Worm (Caenorhabditis elegans) whole organism, L1 larva: ENCODE results near the gene cgef-1.

Experiments used
- C16A3.4 ChIP-seq: fragments of 150-350 bp; optimal IDR thresholded peaks from 2 replicates; lab custom pipeline; 2014; ENCODE audit warnings: missing biosample characterization, missing genetic modification characterization
- F16B12.6 ChIP-seq: fragments of 150-350 bp; optimal IDR thresholded peaks from 2 replicates; lab custom pipeline; 2014; ENCODE audit warnings: missing biosample characterization, missing genetic modification characterization
- aha-1 ChIP-seq: fragments of 150-350 bp; optimal IDR thresholded peaks from 2 replicates; lab custom pipeline; 2014; ENCODE audit warnings: missing biosample characterization, missing genetic modification characterization
- aly-2 ChIP-seq: fragments of 150-350 bp; optimal IDR thresholded peaks from 2 replicates; lab custom pipeline; 2014; ENCODE audit warnings: missing biosample characterization, missing genetic modification characterization
- ama-1 ChIP-seq: fragments of 150-350 bp; optimal IDR thresholded peaks from 2 replicates; lab custom pipeline; 2014
- blmp-1 ChIP-seq: fragments of 150-350 bp; optimal IDR thresholded peaks from 2 replicates; lab custom pipeline; 2014; ENCODE audit warnings: missing biosample characterization, missing genetic modification characterization
- ceh-8 ChIP-seq: fragments of 200-800 bp; sonication (Bioruptor generic); optimal IDR thresholded peaks from 2 replicates; lab custom pipeline; 2018; ENCODE audit warnings: mild to moderate bottlenecking, missing genetic modification characterization, moderate library complexity, missing compliant biosample characterization
- ceh-82 ChIP-seq, 3 experiments: fragments of 150-350 bp in 1 of 3; sonication (generic microtip) in 2 of 3; optimal IDR thresholded peaks; 2 replicates each; lab custom pipeline; 2014 to 2017; ENCODE audit warnings: missing biosample characterization in 3 of 3, missing genetic modification characterization in 3 of 3
- ceh-90 ChIP-seq: sonication (generic microtip); optimal IDR thresholded peaks from 2 replicates; lab custom pipeline; 2016; ENCODE audit warnings: missing genetic modification characterization, missing compliant biosample characterization
- ces-1 ChIP-seq: fragments of 150-350 bp; optimal IDR thresholded peaks from 2 replicates; lab custom pipeline; 2014; ENCODE audit warnings: missing biosample characterization, missing genetic modification reagents, missing genetic modification characterization
- dsc-1 ChIP-seq: sonication (generic microtip); optimal IDR thresholded peaks from 2 replicates; lab custom pipeline; 2016; ENCODE audit warnings: mild to moderate bottlenecking, missing genetic modification characterization, missing compliant biosample characterization
- efl-1 ChIP-seq, 4 experiments: fragments of 150-350 bp; optimal IDR thresholded peaks in 3 of 4; peaks in 1 of 4; 1 replicate in 1 of 4; 2 replicates in 3 of 4; lab custom pipeline; 2014; ENCODE audit warnings: missing biosample characterization in 2 of 4, missing genetic modification characterization in 2 of 4, missing genetic modification reagents in 2 of 4
- egl-13 ChIP-seq: sonication (generic microtip); optimal IDR thresholded peaks from 2 replicates; lab custom pipeline; 2016; ENCODE audit warnings: missing genotype, missing genetic modification reagents, missing genetic modification characterization, missing compliant biosample characterization
- elt-2 ChIP-seq: sonication (generic microtip); optimal IDR thresholded peaks from 2 replicates; lab custom pipeline; 2016; ENCODE audit warnings: missing genetic modification characterization, mild to moderate bottlenecking, inconsistent platforms, missing compliant biosample characterization, missing genetic modification reagents
- elt-3 ChIP-seq, 6 experiments: fragments of 150-350 bp in 1 of 6; sonication (generic microtip); optimal IDR thresholded peaks; 2 replicates each; lab custom pipeline; 2017 to 2018; ENCODE audit warnings: missing biosample characterization in 6 of 6, missing genetic modification characterization in 6 of 6, inconsistent platforms in 1 of 6
- ets-5 ChIP-seq: fragments of 200-800 bp; sonication (Bioruptor generic); IDR thresholded peaks from 2 replicates; pipeline ENCODE4 v1.3.6; 2022; ENCODE audit warnings: missing genetic modification characterization, missing compliant biosample characterization
- fkh-10 ChIP-seq: sonication (generic microtip); optimal IDR thresholded peaks from 2 replicates; lab custom pipeline; 2017; ENCODE audit warnings: missing biosample characterization, missing genetic modification reagents, missing genetic modification characterization
- hlh-17 ChIP-seq: fragments of 200-800 bp; sonication (Bioruptor generic); optimal IDR thresholded peaks from 2 replicates; lab custom pipeline; 2018; ENCODE audit warnings: missing genetic modification characterization, mild to moderate bottlenecking, missing compliant biosample characterization, moderate library complexity, borderline replicate concordance
- jun-1 ChIP-seq: fragments of 150-350 bp; optimal IDR thresholded peaks from 2 replicates; lab custom pipeline; 2014; ENCODE audit warnings: missing biosample characterization, missing genetic modification reagents, missing genetic modification characterization
- lin-13 ChIP-seq: fragments of 150-350 bp; optimal IDR thresholded peaks from 2 replicates; lab custom pipeline; 2014; ENCODE audit warnings: missing biosample characterization, missing genetic modification reagents, missing genetic modification characterization
- lin-35 ChIP-seq, 2 experiments: fragments of 150-350 bp; optimal IDR thresholded peaks; 2 replicates each; lab custom pipeline; 2014; ENCODE audit warnings: missing biosample characterization in 2 of 2, missing genetic modification characterization in 2 of 2, missing genetic modification reagents in 2 of 2
- lsy-2 ChIP-seq, 2 experiments: fragments of 150-350 bp; optimal IDR thresholded peaks; 2 replicates each; lab custom pipeline; 2014; ENCODE audit warnings: missing biosample characterization in 2 of 2, missing genetic modification characterization in 2 of 2
- mab-9 ChIP-seq: fragments of 200-800 bp; sonication (Bioruptor generic); IDR thresholded peaks from 2 replicates; pipeline ENCODE4 v1.3.6; 2022; ENCODE audit warnings: missing genetic modification reagents, missing genetic modification characterization, missing compliant biosample characterization
- mep-1 ChIP-seq: fragments of 150-350 bp; optimal IDR thresholded peaks from 2 replicates; lab custom pipeline; 2014; ENCODE audit warnings: missing biosample characterization, missing genetic modification characterization
- nhr-20 ChIP-seq: sonication (generic microtip); optimal IDR thresholded peaks from 2 replicates; lab custom pipeline; 2016; ENCODE audit warnings: mild to moderate bottlenecking, missing genetic modification characterization, missing compliant biosample characterization
- nhr-237 ChIP-seq: fragments of 150-350 bp; optimal IDR thresholded peaks from 2 replicates; lab custom pipeline; 2014; ENCODE audit warnings: missing biosample characterization, missing genetic modification characterization
- nhr-28 ChIP-seq: fragments of 150-350 bp; optimal IDR thresholded peaks from 2 replicates; lab custom pipeline; 2014; ENCODE audit warnings: missing biosample characterization, missing genetic modification characterization
- pax-3 ChIP-seq: fragments of 200-800 bp; sonication (Bioruptor generic); optimal IDR thresholded peaks from 2 replicates; lab custom pipeline; 2018; ENCODE audit warnings: mild to moderate bottlenecking, missing genetic modification characterization, moderate library complexity, missing compliant biosample characterization
- pqm-1 ChIP-seq: sonication (generic microtip); optimal IDR thresholded peaks from 3 replicates; lab custom pipeline; 2017; ENCODE audit warnings: missing biosample characterization, missing genetic modification characterization
- rnt-1 ChIP-seq: sonication (generic microtip); optimal IDR thresholded peaks from 2 replicates; lab custom pipeline; 2016; ENCODE audit warnings: mild to moderate bottlenecking, missing genetic modification characterization, moderate library complexity, missing compliant biosample characterization
- snpc-4 ChIP-seq: fragments of 150-350 bp; optimal IDR thresholded peaks from 2 replicates; lab custom pipeline; 2014; ENCODE audit warnings: missing biosample characterization, missing genetic modification characterization
- sox-4 ChIP-seq: sonication (generic microtip); optimal IDR thresholded peaks from 2 replicates; lab custom pipeline; 2016; ENCODE audit warnings: missing genetic modification characterization, missing compliant biosample characterization
- swsn-7 ChIP-seq: sonication (generic microtip); optimal IDR thresholded peaks from 2 replicates; lab custom pipeline; 2016; ENCODE audit warnings: missing genetic modification characterization, missing compliant biosample characterization
- tbx-2 ChIP-seq: sonication (generic microtip); optimal IDR thresholded peaks from 2 replicates; lab custom pipeline; 2016; ENCODE audit warnings: missing genetic modification characterization, missing compliant biosample characterization
- tlp-1 ChIP-seq: fragments of 150-350 bp; optimal IDR thresholded peaks from 2 replicates; lab custom pipeline; 2014; ENCODE audit warnings: missing biosample characterization, missing genetic modification characterization
- unc-30 ChIP-seq: sonication (generic microtip); optimal IDR thresholded peaks from 2 replicates; lab custom pipeline; 2017; ENCODE audit warnings: missing biosample characterization, missing genetic modification characterization
- unc-62 ChIP-seq: fragments of 150-350 bp; optimal IDR thresholded peaks from 2 replicates; lab custom pipeline; 2014; ENCODE audit warnings: missing biosample characterization, missing genetic modification reagents, missing genetic modification characterization
- zag-1 ChIP-seq: fragments of 150-350 bp; optimal IDR thresholded peaks from 2 replicates; lab custom pipeline; 2014; ENCODE audit warnings: missing biosample characterization, missing genetic modification characterization
- ztf-4 ChIP-seq: fragments of 150-350 bp; optimal IDR thresholded peaks from 2 replicates; lab custom pipeline; 2014; ENCODE audit warnings: missing biosample characterization, missing genetic modification characterization

cgef-1 gene

DNA sequence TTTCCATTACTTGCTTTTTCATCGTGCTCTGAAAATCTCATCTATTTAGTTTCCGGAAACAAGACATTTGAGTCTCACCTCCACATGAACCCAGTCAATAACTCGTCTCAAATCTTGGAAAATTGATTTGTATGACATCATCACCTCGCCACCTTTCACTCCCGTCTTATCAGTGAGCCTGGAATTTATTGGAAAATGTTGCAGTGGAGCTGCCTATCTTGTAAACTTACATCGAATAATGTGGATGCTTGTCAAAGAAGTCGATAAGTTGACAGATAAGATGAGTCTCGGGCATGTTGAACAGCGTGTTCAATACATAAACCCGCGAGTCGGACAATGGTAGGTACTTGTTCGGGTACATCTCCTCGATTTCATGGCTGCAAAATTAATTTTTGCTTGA is 64.9 kb downstream of the cgef-1 start:
- TF ChIP-seq nhr-237 (tag; lab: Kevin White, UChicago) (no peak), ceh-90 (tag; lab: Kevin White, UChicago) (no peak), mab-9 (no peak), rnt-1 (tag; lab: Kevin White, UChicago) (no peak), jun-1 (tag; lab: Kevin White, UChicago) (no peak), F16B12.6 (no peak), egl-13 (tag; lab: Kevin White, UChicago) (no peak), pqm-1 (tag; lab: Kevin White, UChicago) (peak; percentile 73), ceh-8 (GFP tag; lab: Kevin White, UChicago) (no peak), ztf-4 (tag; lab: Kevin White, UChicago) (no peak), aly-2 (tag; lab: Kevin White, UChicago) (no peak), C16A3.4 (no peak), pax-3 (no peak), sox-4 (tag; lab: Kevin White, UChicago) (no peak), elt-2 (tag; lab: Kevin White, UChicago) (peak; percentile 42), nhr-28 (tag; lab: Kevin White, UChicago) (no peak), tlp-1 (tag; lab: Kevin White, UChicago) (peak; percentile 2), ceh-82 (tag; optimal IDR thresholded peaks at IDR 0.05; lab: Kevin White, UChicago) (no peak), zag-1 (tag; lab: Kevin White, UChicago) (no peak), efl-1 (optimal IDR thresholded peaks at IDR 0.05; lab: Kevin White, UChicago) (no peak), efl-1 (GFP tag; optimal IDR thresholded peaks at IDR 0.05 in 1 of 2; lab: Kevin White, UChicago) (peak in 1 of 2 experiments; percentile 74), fkh-10 (GFP tag; lab: Kevin White, UChicago) (no peak)

DNA sequence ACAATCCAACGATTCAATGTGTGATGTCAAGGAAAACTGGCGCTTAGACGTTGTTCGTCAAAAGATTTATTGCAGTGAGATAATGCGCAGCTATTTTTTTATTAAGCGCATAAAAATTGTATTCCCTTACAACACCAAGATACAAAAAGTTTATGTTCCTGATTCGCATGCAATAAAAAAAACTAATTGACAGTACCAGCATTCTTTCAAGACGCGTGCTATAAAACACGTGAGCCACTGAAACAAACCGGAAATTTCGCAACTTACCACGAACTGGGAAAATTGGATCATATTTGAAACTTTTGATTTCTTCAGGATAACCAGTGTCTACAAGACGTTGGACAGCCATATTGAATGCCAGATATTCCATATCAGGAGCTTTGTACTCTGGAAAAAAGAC is 65.6 kb downstream of the cgef-1 start:
- TF ChIP-seq F16B12.6 (no peak), aha-1 (tag; lab: Kevin White, UChicago) (no peak), jun-1 (tag; lab: Kevin White, UChicago) (no peak), nhr-20 (tag; lab: Kevin White, UChicago) (no peak), pax-3 (no peak), hlh-17 (no peak), lsy-2 (tag; optimal IDR thresholded peaks at IDR 0.05; lab: Kevin White, UChicago) (no peak), rnt-1 (tag; lab: Kevin White, UChicago) (no peak), pqm-1 (tag; lab: Kevin White, UChicago) (no peak), dsc-1 (tag; lab: Kevin White, UChicago) (no peak), ces-1 (no peak), snpc-4 (no peak), swsn-7 (tag; lab: Kevin White, UChicago) (no peak), ets-5 (no peak), egl-13 (tag; lab: Kevin White, UChicago) (no peak), unc-62 (GFP tag; lab: Kevin White, UChicago) (no peak)

DNA sequence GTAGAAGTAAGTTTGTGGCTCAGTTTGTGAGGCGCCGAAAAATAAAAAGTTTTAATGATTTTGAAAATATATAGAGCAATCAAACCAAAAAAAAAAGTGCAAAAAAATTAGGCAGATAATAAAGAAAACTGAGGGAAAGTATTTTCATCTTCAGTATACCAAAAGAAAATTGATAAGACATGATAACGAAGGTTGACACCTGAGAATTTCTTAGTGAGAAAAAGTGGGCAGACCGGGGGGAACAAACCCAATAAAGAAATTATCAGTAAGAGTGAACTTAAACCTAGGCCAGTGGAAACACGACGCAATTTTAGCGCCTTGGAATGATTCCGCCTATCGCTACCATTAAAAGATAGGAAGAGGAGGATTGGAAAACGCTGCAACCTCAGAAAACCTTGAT is 66.8 kb downstream of the cgef-1 start:
- TF ChIP-seq lin-35 (GFP tag; optimal IDR thresholded peaks at IDR 0.05; lab: Kevin White, UChicago) (peak in 1 of 2 experiments; percentile 16), elt-3 (tag; optimal IDR thresholded peaks at IDR 0.05; lab: Kevin White, UChicago) (peak in 1 of 6 experiments; percentile 4), unc-30 (no peak), elt-2 (tag; lab: Kevin White, UChicago) (peak; percentile 78), blmp-1 (tag; lab: Kevin White, UChicago) (peak; percentile 7), pqm-1 (tag; lab: Kevin White, UChicago) (peak; percentile 25), ama-1 (lab: Kevin White, UChicago) (no peak), lin-13 (GFP tag; lab: Kevin White, UChicago) (no peak), sox-4 (tag; lab: Kevin White, UChicago) (no peak), F16B12.6 (no peak), mep-1 (no peak), tbx-2 (tag; lab: Kevin White, UChicago) (no peak)
